ENCODE assay signal across 4 worm cellular contexts in the genomic region with DNA sequence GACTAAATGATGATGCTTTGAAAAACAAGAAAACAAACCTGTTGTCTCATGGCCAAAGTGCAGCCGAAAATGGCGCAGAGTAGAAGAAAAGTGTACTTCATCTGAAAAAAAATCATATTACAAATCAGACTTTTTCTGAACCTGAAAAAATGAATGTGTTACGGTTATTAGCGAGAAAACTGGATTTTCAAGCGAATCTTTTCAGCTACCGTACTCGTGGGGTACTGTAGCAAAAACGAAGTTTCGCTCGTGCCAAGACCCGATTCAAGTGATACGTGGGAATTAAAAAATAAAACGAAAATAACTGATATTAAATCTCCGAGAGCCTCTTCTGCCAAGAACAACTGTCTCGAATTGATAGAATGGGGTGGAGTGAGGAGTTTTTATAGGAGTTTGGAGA.
A peak's percentile ranks its signal among the peaks of the same experiment; 100 is the strongest.
TF ChIP-seq lines count a peak whose summit lies in the region.

A gene (minus strand): TSS at position 101 of the 400 bp plus-strand sequence.

TF ChIP-seq in whole organism, L1 larva, 84 proteins besides CTCF, POLR2A, EP300 and RAD21:
- TF ChIP-seq rnt-1 (tag; optimal IDR thresholded peaks at IDR 0.05; lab: Kevin White, UChicago): peak; percentile 15
- TF ChIP-seq nhr-20 (tag; optimal IDR thresholded peaks at IDR 0.05; lab: Kevin White, UChicago): no peak
TF ChIP-seq in whole organism, L1 larva: peak in this region for 1.

TF ChIP-seq in whole organism, L2 larva, 48 proteins besides CTCF, POLR2A, EP300 and RAD21:
- TF ChIP-seq nhr-129 (tag; optimal IDR thresholded peaks at IDR 0.05; lab: Kevin White, UChicago) (peak; percentile 17), nhr-10 (tag; optimal IDR thresholded peaks at IDR 0.05; lab: Kevin White, UChicago) (no peak), lsy-2 (tag; optimal IDR thresholded peaks at IDR 0.05; lab: Kevin White, UChicago) (peak in 1 of 2 experiments; percentile 1), sma-3 (GFP tag; optimal IDR thresholded peaks at IDR 0.05; lab: Kevin White, UChicago) (no peak), mab-5 (tag; optimal IDR thresholded peaks at IDR 0.05; lab: Kevin White, UChicago) (no peak), elt-3 (tag; optimal IDR thresholded peaks at IDR 0.05; lab: Kevin White, UChicago) (no peak)

TF ChIP-seq in whole organism, L3 larva, 47 proteins besides CTCF, POLR2A, EP300 and RAD21:
- TF ChIP-seq pqm-1 (tag; optimal IDR thresholded peaks at IDR 0.05; lab: Kevin White, UChicago) (peak; percentile 57), nhr-43 (tag; optimal IDR thresholded peaks at IDR 0.05; lab: Kevin White, UChicago; ENCODE audit: poor library complexity, severe bottlenecking) (no peak), elt-2 (tag; optimal IDR thresholded peaks at IDR 0.05; lab: Kevin White, UChicago) (peak; percentile 41)

TF ChIP-seq in whole organism, L4 larva, 104 proteins besides CTCF, POLR2A, EP300 and RAD21:
- TF ChIP-seq daf-16 (GFP tag; optimal IDR thresholded peaks at IDR 0.05; lab: Kevin White, UChicago) (no peak), daf-16 (tag; optimal IDR thresholded peaks at IDR 0.05; lab: Kevin White, UChicago) (peak; percentile 32), dve-1 (tag; optimal IDR thresholded peaks at IDR 0.05; lab: Kevin White, UChicago; ENCODE audit: insufficient read depth) (peak; percentile 29), lir-3 (tag; optimal IDR thresholded peaks at IDR 0.05; lab: Kevin White, UChicago) (no peak)
